Fruit fly (Drosophila melanogaster) whole organism, embryonic: ENCODE measurements around the gene CG45076.

Source experiments
- Bdp1 ChIP-seq: fragments of 200-800 bp; sonication (Bioruptor generic); optimal IDR thresholded peaks from 3 replicates; lab custom pipeline; 2016; ENCODE audit warnings: missing biosample characterization, missing genetic modification characterization
- BtbVII ChIP-seq: fragments of 200-800 bp; sonication (Bioruptor generic); optimal IDR thresholded peaks from 3 replicates; lab custom pipeline; 2017; ENCODE audit warnings: missing biosample characterization, mild to moderate bottlenecking, missing genetic modification characterization
- C15 ChIP-seq: fragments of 200-800 bp; sonication (Bioruptor generic); IDR thresholded peaks from 3 replicates; pipeline ENCODE4 v1.3.6; 2022; ENCODE audit warnings: missing biosample characterization, missing genetic modification characterization
- CG10366 ChIP-seq: fragments of 200-800 bp; sonication (Bioruptor generic); IDR thresholded peaks from 2 replicates; pipeline ENCODE4 v1.3.6; 2022; ENCODE audit warnings: missing biosample characterization, missing genetic modification characterization
- CG13424 ChIP-seq: fragments of 200-800 bp; sonication (Bioruptor generic); optimal IDR thresholded peaks from 2 replicates; lab custom pipeline; 2019; ENCODE audit warnings: missing biosample characterization, mild to moderate bottlenecking, missing genetic modification characterization, moderate library complexity
- CG13894 ChIP-seq: fragments of 200-800 bp; sonication (Bioruptor generic); optimal IDR thresholded peaks from 3 replicates; lab custom pipeline; 2018; ENCODE audit warnings: missing biosample characterization, mild to moderate bottlenecking, missing genetic modification characterization, moderate library complexity
- CG1529 ChIP-seq: fragments of 200-800 bp; sonication (Bioruptor generic); optimal IDR thresholded peaks from 3 replicates; lab custom pipeline; 2018; ENCODE audit warnings: missing biosample characterization, missing genetic modification characterization
- CG18476 ChIP-seq: fragments of 200-800 bp; sonication (Bioruptor generic); optimal IDR thresholded peaks from 2 replicates; lab custom pipeline; 2016; ENCODE audit warnings: missing biosample characterization, mild to moderate bottlenecking, missing genetic modification characterization
- CG2120 ChIP-seq: fragments of 200-800 bp; sonication (Bioruptor generic); optimal IDR thresholded peaks from 3 replicates; lab custom pipeline; 2016; ENCODE audit warnings: missing biosample characterization, missing genetic modification characterization
- CG30431 ChIP-seq: fragments of 200-800 bp; sonication (Bioruptor generic); optimal IDR thresholded peaks from 2 replicates; lab custom pipeline; 2017; ENCODE audit warnings: missing biosample characterization, missing genetic modification characterization
- CG34376 ChIP-seq: fragments of 200-800 bp; sonication (Bioruptor generic); optimal IDR thresholded peaks from 2 replicates; lab custom pipeline; 2018; ENCODE audit warnings: missing biosample characterization, mild to moderate bottlenecking, missing genetic modification characterization
- CG34422 ChIP-seq: fragments of 200-800 bp; sonication (Bioruptor generic); IDR thresholded peaks from 3 replicates; pipeline ENCODE4 v1.3.6; 2022; ENCODE audit warnings: missing biosample characterization, missing genetic modification characterization
- CG3847 ChIP-seq: fragments of 200-800 bp; sonication (Bioruptor generic); IDR thresholded peaks from 2 replicates; pipeline ENCODE4 v1.3.6; 2022; ENCODE audit warnings: missing biosample characterization, missing genetic modification characterization
- CG5180 ChIP-seq: fragments of 200-800 bp; sonication (Bioruptor generic); optimal IDR thresholded peaks from 3 replicates; lab custom pipeline; 2017; ENCODE audit warnings: missing biosample characterization, missing genetic modification characterization, mild to moderate bottlenecking, moderate library complexity, missing genetic modification reagents
- CG6791 ChIP-seq: fragments of 200-800 bp; sonication (Bioruptor generic); IDR thresholded peaks from 3 replicates; pipeline ENCODE4 v1.3.6; 2022; ENCODE audit warnings: missing biosample characterization, missing genetic modification characterization; ENCODE audit not compliant: partially characterized antibody
- CG9727 ChIP-seq: fragments of 200-800 bp; sonication (Bioruptor generic); optimal IDR thresholded peaks from 3 replicates; lab custom pipeline; 2017; ENCODE audit warnings: missing biosample characterization, mild to moderate bottlenecking, missing genetic modification characterization
- D19A ChIP-seq: fragments of 200-800 bp; optimal IDR thresholded peaks from 3 replicates; lab custom pipeline; 2019; ENCODE audit warnings: missing biosample characterization, mild to moderate bottlenecking, missing genetic modification characterization, moderate library complexity
- Ets65A ChIP-seq: fragments of 200-800 bp; sonication (Bioruptor generic); peaks from one replicate; lab custom pipeline; 2016; ENCODE audit warnings: missing biosample characterization, missing genetic modification characterization
- Vsx1 ChIP-seq: fragments of 200-800 bp; sonication (Bioruptor generic); optimal IDR thresholded peaks from 2 replicates; lab custom pipeline; 2017; ENCODE audit warnings: missing biosample characterization, mild to moderate bottlenecking, missing genetic modification characterization, missing genetic modification reagents
- al ChIP-seq: fragments of 200-800 bp; sonication (Bioruptor generic); IDR thresholded peaks from 2 replicates; pipeline ENCODE4 v1.3.6; 2022; ENCODE audit warnings: missing biosample characterization, missing genetic modification characterization
- bbx ChIP-seq: fragments of 200-800 bp; sonication (Bioruptor generic); IDR thresholded peaks from 2 replicates; pipeline ENCODE4 v1.3.6; 2022; ENCODE audit warnings: missing biosample characterization, missing genetic modification characterization; ENCODE audit not compliant: partially characterized antibody
- crol ChIP-seq: fragments of 200-800 bp; sonication (Bioruptor generic); IDR thresholded peaks from 2 replicates; pipeline ENCODE4 v1.3.6; 2022; ENCODE audit warnings: missing biosample characterization, missing genetic modification characterization
- dysf ChIP-seq: fragments of 200-800 bp; sonication (Bioruptor generic); IDR thresholded peaks from 3 replicates; pipeline ENCODE4 v1.3.6; 2022; ENCODE audit warnings: missing biosample characterization, missing genetic modification characterization
- en ChIP-seq: fragments of 200-800 bp; sonication (Bioruptor generic); optimal IDR thresholded peaks from 2 replicates; lab custom pipeline; 2016; ENCODE audit warnings: missing biosample characterization, missing genetic modification characterization
- eve ChIP-seq, 2 experiments: fragments of >200 bp; optimal IDR thresholded peaks; 2 replicates each; lab custom pipeline; 2017; ENCODE audit warnings: missing biosample characterization in 2 of 2, missing genetic modification characterization in 2 of 2
- fd102C ChIP-seq: fragments of 200-800 bp; sonication (Bioruptor generic); optimal IDR thresholded peaks from 2 replicates; lab custom pipeline; 2018; ENCODE audit warnings: missing biosample characterization, mild to moderate bottlenecking, missing genetic modification characterization, moderate library complexity
- ftz-f1 ChIP-seq: fragments of 200-800 bp; sonication (Bioruptor generic); optimal IDR thresholded peaks from 2 replicates; lab custom pipeline; 2016; ENCODE audit warnings: missing biosample characterization, missing genetic modification characterization
- h ChIP-seq: fragments of >200 bp; optimal IDR thresholded peaks from 2 replicates; lab custom pipeline; 2017
- kah ChIP-seq: fragments of 200-800 bp; sonication (Bioruptor generic); optimal IDR thresholded peaks from 2 replicates; lab custom pipeline; 2018; ENCODE audit warnings: missing biosample characterization, mild to moderate bottlenecking, missing genetic modification characterization
- knrl ChIP-seq: fragments of 200-800 bp; sonication (Bioruptor generic); IDR thresholded peaks from 3 replicates; pipeline ENCODE4 v1.3.6; 2022; ENCODE audit warnings: missing biosample characterization, missing genetic modification characterization; ENCODE audit not compliant: partially characterized antibody
- pita ChIP-seq: fragments of 200-800 bp; sonication (Bioruptor generic); optimal IDR thresholded peaks from 2 replicates; lab custom pipeline; 2017; ENCODE audit warnings: missing biosample characterization, mild to moderate bottlenecking, missing genetic modification characterization
- prd ChIP-seq, 3 experiments: fragments of >200 bp in 2 of 3; fragments of 200-800 bp in 1 of 3; sonication (Bioruptor generic) in 1 of 3; optimal IDR thresholded peaks in 2 of 3; IDR thresholded peaks in 1 of 3; 2 replicates in 2 of 3; 3 replicates in 1 of 3; pipeline versions ENCODE4 v1.3.6 to Lab custom; 2017 to 2022; ENCODE audit warnings: missing biosample characterization in 1 of 3, missing genetic modification characterization in 1 of 3
- sd ChIP-seq: fragments of 200-800 bp; sonication (Bioruptor generic); optimal IDR thresholded peaks from 3 replicates; lab custom pipeline; 2018; ENCODE audit warnings: missing biosample characterization, mild to moderate bottlenecking, missing genetic modification characterization, moderate library complexity
- sens ChIP-seq: fragments of 200-800 bp; sonication (Bioruptor generic); peaks from one replicate; lab custom pipeline; 2016; ENCODE audit warnings: missing biosample characterization, missing genetic modification characterization
- slou ChIP-seq: fragments of 200-800 bp; sonication (Bioruptor generic); optimal IDR thresholded peaks from 3 replicates; lab custom pipeline; 2016; ENCODE audit warnings: missing biosample characterization, missing genetic modification characterization
- so ChIP-seq: fragments of 200-800 bp; sonication (Bioruptor generic); IDR thresholded peaks from 3 replicates; pipeline ENCODE4 v1.3.6; 2022; ENCODE audit warnings: missing biosample characterization, missing genetic modification characterization
- sr ChIP-seq: fragments of 200-800 bp; sonication (Bioruptor generic); IDR thresholded peaks from 3 replicates; pipeline ENCODE4 v1.3.6; 2022; ENCODE audit warnings: missing biosample characterization, missing genetic modification characterization

CG45076 gene

DNA sequence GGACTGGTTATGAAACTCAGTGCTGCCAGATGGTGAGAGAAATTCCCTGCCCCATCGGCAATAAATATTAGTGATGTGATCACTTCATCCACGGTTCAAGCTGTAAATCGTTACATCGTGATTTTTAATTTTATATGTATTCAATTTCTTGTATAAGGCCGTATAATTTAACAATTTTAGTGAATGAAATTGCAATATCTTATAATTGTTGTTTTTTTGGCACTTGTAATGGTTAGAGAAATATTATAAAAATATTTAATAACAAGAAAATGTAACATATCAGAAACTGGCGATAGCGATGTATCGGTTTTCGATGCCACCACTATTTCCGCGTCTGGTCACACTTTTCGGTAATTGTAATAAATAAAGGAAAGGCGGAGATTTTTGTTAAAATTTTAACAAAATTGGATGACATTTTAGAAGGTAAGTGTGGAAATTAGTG lies 6.9 kb upstream of the CG45076 start, which contains the start of the genes mRpL37 and Rbp1 (continued):
- TF ChIP-seq CG34422 (GFP tag; lab: Robert Waterston, UW) (peak; percentile 47; the same call in 2 of the 3 replicates), CG34376 (GFP tag; lab: Kevin White, UChicago) (peak; percentile 1), Vsx1 (GFP tag; lab: Kevin White, UChicago) (no peak), CG13424 (tag; lab: Kevin White, UChicago) (peak; percentile 87), en (GFP tag; lab: Kevin White, UChicago) (no peak), pita (no peak), knrl (GFP tag; lab: Robert Waterston, UW) (peak; percentile 96), Ets65A (GFP tag; lab: Kevin White, UChicago) (peak; percentile 97), crol (GFP tag; lab: Robert Waterston, UW) (no peak)
- TF ChIP-seq, all 482 proteins: peak for 280

DNA sequence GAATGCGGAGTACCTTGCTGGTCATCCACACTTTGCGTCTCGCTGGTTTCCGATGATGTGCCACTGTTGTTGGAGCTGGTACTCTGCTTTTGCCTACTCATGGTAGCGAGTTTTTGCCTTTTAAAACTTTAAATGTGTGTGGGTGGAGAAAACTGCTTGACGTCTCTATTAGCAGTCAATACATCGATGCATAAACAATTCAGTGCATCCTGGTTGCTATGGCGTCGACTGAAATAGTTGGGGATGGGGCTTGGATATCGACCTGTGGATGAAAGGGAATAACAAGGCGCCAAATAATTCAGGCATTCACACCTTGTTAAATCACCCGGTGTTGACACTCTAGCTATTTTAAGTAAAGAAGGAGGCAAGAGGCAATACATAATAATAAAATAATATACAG lies 5.0 kb upstream of the CG45076 start, which contains the start of gene CG42633:
TSS of gene CG42633 (minus strand) at position 101 of the 400 bp plus-strand sequence.
- no peak for TF ChIP-seq bbx
- TF ChIP-seq, all 482 proteins: peak for 0

dm6 chr3R:10780161-10780560 lies 3.0 kb upstream of the CG45076 start:
- peak; percentile 69 for TF ChIP-seq Ets65A (GFP tag; lab: Kevin White, UChicago)
- TF ChIP-seq CG1529 = no peak
- peak; percentile 67 for TF ChIP-seq CG5180 (GFP tag; lab: Kevin White, UChicago)

DNA sequence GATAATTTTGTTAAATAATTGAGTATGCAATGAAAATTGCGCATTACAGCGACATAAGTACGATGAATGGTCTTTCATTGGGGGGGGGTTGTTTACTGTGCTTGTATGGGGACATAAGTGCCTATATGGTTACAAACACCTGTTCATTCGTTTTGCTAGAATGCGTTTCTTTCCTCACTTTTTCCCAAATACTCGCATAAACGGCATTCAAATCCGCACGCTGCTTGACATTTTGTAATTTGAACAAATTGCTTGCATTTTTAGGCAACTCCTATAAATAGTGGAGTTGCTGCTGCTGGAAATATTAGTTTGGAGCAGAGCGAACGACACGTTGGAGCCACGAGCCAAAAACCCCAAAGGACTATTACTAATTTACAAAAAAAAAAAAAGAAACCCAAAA lies 2.1 kb upstream of the CG45076 start, which contains the start of gene Desi:
TSS of gene Desi (plus strand) at position 301 of the 400 bp plus-strand sequence.
- TF ChIP-seq BtbVII (no peak), kah (no peak), CG10366 (GFP tag; lab: Robert Waterston, UW) (no peak), prd (optimal IDR thresholded peaks at IDR 0.05; lab: Kevin White, UChicago) (no peak), prd (GFP tag; IDR thresholded peaks at IDR 0.05; lab: Robert Waterston, UW) (no peak), Bdp1 (GFP tag; lab: Kevin White, UChicago) (no peak), CG6791 (no peak), CG18476 (GFP tag; lab: Kevin White, UChicago) (no peak), slou (no peak), h (lab: Kevin White, UChicago) (no peak), CG13894 (no peak), CG3847 (no peak), CG2120 (GFP tag; lab: Kevin White, UChicago) (no peak), CG9727 (GFP tag; lab: Kevin White, UChicago) (no peak)

DNA sequence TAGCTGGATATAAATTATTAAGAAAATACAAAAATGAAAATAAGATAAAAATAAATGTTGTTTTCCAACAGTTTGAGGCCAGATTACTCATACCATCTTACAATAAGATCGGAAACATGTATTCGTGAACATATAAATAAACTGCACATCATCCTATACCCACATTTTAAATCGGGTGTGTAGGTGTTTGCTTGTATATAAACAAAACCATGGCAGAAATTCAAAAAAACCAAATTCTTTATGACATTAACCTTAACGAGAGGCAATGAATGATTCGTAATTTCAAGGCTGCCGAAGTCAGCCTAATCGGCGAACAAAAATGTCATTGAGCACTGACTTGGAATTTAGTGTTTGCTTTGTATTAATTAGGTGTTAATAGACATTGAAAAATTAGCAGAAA lies 977 bp upstream of the CG45076 start:
- peak; percentile 38 for TF ChIP-seq ftz-f1 (GFP tag; lab: Kevin White, UChicago)
- TF ChIP-seq sr (GFP tag; lab: Robert Waterston, UW) = peak; percentile 83; the same call in 2 of the 3 replicates
- TF ChIP-seq sd = peak; percentile 90
- TF ChIP-seq eve (GFP tag; optimal IDR thresholded peaks at IDR 0.05; lab: Kevin White, UChicago) = no peak

DNA sequence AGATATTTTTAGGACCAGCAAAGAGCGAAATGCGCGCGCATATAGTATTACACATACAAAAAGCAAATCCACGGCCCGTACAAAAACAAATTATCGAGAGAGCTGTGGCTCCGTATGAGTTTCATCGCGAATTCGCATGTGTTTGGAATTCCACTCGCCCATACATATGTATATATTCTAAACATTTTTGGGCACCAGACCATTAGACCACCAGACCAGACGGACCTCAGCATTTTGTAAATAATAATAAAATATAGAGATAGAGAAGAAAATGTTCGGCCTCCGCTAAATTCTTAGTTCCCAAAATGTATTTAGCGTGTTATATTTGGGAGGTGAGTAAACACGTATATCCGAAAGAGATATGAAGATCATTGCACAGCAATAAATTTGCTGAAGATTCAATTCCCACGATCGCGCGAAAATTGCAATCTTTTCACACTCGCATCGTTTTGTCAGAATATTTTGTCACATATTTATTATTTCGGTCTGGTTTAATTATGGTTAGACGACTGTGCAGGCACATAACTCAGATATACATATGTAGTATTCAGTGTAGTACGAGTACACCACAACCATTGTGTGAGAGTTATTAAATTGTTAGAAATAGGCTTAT lies 1.0 kb downstream of the CG45076 start:
- TF ChIP-seq dysf (GFP tag; lab: Robert Waterston, UW) (no peak), al (GFP tag; lab: Robert Waterston, UW) (0 out of 2 replicates have a peak, but pooled peaks have one; percentile 16), sd (peak; percentile 87), so (GFP tag; lab: Robert Waterston, UW) (0 out of 3 replicates have a peak, but pooled peaks have one; percentile 35), fd102C (no peak), D19A (tag; lab: Kevin White, UChicago) (peak; percentile 54), sens (GFP tag; lab: Kevin White, UChicago) (peak; percentile 67), CG30431 (GFP tag; lab: Kevin White, UChicago) (no peak), C15 (GFP tag; lab: Robert Waterston, UW) (0 out of 3 replicates have a peak, but pooled peaks have one; percentile 6), Ets65A (GFP tag; lab: Kevin White, UChicago) (peak; percentile 86)
